Worm (Caenorhabditis elegans): ENCODE measurements around the gene Y48E1B.17.

The Y48E1B.17 gene

DNA sequence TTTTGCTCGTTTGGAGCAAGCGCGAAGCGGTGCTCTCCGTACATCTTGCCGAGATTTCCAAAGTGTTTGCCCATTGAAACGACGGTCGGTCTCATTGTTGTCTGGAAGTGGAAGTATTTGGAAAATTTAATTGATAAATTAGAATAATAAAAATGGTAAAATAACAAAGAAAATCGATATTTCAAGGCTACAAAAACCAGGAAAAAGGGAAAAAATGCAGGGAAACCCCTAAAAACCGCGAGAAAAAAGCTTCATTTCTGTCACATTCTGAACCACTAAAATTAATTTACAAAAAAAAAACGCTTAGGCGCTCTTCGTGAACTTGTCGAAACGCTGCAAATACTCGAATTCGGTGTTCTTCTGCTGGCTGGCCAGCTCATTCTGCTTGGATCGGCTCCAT lies 47.9 kb downstream of the Y48E1B.17 start, which contains the start of gene F45H10.2:
Gene F45H10.2 (minus strand): TSS at position 101 of the 400 bp plus-strand sequence.
- no peak for TF ChIP-seq egl-5 (tag; optimal IDR thresholded peaks at IDR 0.05)
- TF ChIP-seq ceh-16 (tag; optimal IDR thresholded peaks at IDR 0.05) = no peak
- no peak for TF ChIP-seq fkh-10 (GFP tag; optimal IDR thresholded peaks at IDR 0.05)
- TF ChIP-seq elt-3 (tag; optimal IDR thresholded peaks at IDR 0.05) = no peak

DNA sequence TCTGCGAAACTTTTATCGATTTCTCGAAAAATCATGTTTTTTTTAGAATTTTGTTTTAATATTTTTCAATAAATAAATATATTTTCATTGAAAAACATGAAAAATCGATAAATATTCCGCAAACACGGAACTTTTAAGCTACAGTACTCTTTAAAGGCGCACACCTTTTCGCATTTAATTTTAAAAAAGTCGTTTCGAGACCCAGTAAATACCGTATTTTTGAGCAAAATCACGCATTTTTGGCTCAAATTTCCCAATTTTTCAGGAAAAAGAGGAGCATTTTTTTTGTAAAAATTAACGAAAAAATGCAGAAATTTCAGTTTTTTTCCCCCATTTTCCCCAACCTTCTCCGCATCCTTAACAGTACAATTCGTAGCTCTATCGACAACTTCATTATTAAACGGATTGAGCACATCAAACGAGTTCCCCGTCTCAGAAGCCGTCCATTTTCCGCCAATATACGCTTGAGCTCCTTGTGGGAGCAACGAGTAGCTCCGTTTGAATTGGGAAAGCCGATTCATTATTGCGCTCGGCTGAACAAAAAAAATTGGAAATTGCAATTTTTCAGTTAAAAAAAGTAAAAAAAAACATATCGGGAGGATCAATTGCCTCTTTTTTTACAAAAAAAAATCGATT lies 49.5 kb downstream of the Y48E1B.17 start, which contains the start of gene alh-7:
Gene alh-7 (minus strand): TSS at position 533 of the 636 bp plus-strand sequence.
- peak; percentile 22 for TF ChIP-seq ama-1 (optimal IDR thresholded peaks at IDR 0.05)
- TF ChIP-seq fkh-2 (tag; optimal IDR thresholded peaks at IDR 0.05) = no peak

DNA sequence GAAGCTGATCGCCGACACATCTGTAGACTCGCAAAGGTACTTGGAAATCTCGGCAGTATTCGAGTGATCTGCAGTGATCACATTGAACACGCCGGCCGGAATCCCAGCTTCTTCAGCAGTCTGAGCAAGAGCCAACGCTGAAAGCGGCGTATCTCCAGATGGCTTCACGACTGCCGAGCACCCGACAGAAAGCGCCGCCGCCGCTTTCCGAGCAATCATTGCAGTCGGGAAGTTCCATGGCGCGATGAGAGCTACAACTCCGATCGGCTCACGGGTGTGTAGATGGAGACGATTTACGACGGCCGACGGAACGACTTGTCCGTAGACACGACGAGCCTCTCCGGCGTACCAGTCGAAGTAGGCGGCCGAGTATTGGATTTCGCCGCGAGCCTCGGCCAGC lies 51.0 kb downstream of the Y48E1B.17 start:
- TF ChIP-seq nhr-67 (tag; optimal IDR thresholded peaks at IDR 0.05) (no peak), elt-2 (tag; optimal IDR thresholded peaks at IDR 0.05) (no peak), zag-1 (tag; optimal IDR thresholded peaks at IDR 0.05) (no peak), tbx-2 (tag; optimal IDR thresholded peaks at IDR 0.05) (no peak), nhr-43 (tag; optimal IDR thresholded peaks at IDR 0.05; ENCODE audit: poor library complexity, severe bottlenecking) (no peak), nhr-28 (tag; optimal IDR thresholded peaks at IDR 0.05) (no peak)

Data from whole organism, L3 larva.